Worm (Caenorhabditis elegans) whole organism, L1 larva: ENCODE results near the gene R102.4.

Source experiments
- C34B4.2 ChIP-seq: sonication (generic microtip); optimal IDR thresholded peaks from 2 replicates; lab custom pipeline; 2017; ENCODE audit warnings: mild to moderate bottlenecking, missing genetic modification characterization, missing compliant biosample characterization
- F16B12.6 ChIP-seq: fragments of 150-350 bp; optimal IDR thresholded peaks from 2 replicates; lab custom pipeline; 2014; ENCODE audit warnings: missing biosample characterization, missing genetic modification characterization
- aly-2 ChIP-seq: fragments of 150-350 bp; optimal IDR thresholded peaks from 2 replicates; lab custom pipeline; 2014; ENCODE audit warnings: missing biosample characterization, missing genetic modification characterization
- ama-1 ChIP-seq: fragments of 150-350 bp; optimal IDR thresholded peaks from 2 replicates; lab custom pipeline; 2014
- blmp-1 ChIP-seq: fragments of 150-350 bp; optimal IDR thresholded peaks from 2 replicates; lab custom pipeline; 2014; ENCODE audit warnings: missing biosample characterization, missing genetic modification characterization
- ceh-8 ChIP-seq: fragments of 200-800 bp; sonication (Bioruptor generic); optimal IDR thresholded peaks from 2 replicates; lab custom pipeline; 2018; ENCODE audit warnings: mild to moderate bottlenecking, missing genetic modification characterization, moderate library complexity, missing compliant biosample characterization
- ces-1 ChIP-seq: fragments of 150-350 bp; optimal IDR thresholded peaks from 2 replicates; lab custom pipeline; 2014; ENCODE audit warnings: missing biosample characterization, missing genetic modification reagents, missing genetic modification characterization
- dsc-1 ChIP-seq: sonication (generic microtip); optimal IDR thresholded peaks from 2 replicates; lab custom pipeline; 2016; ENCODE audit warnings: mild to moderate bottlenecking, missing genetic modification characterization, missing compliant biosample characterization
- efl-1 ChIP-seq, 4 experiments: fragments of 150-350 bp; optimal IDR thresholded peaks in 3 of 4; peaks in 1 of 4; 1 replicate in 1 of 4; 2 replicates in 3 of 4; lab custom pipeline; 2014; ENCODE audit warnings: missing biosample characterization in 2 of 4, missing genetic modification characterization in 2 of 4, missing genetic modification reagents in 2 of 4
- egl-13 ChIP-seq: sonication (generic microtip); optimal IDR thresholded peaks from 2 replicates; lab custom pipeline; 2016; ENCODE audit warnings: missing genotype, missing genetic modification reagents, missing genetic modification characterization, missing compliant biosample characterization
- egl-27 ChIP-seq, 2 experiments: fragments of 150-350 bp in 1 of 2; sonication (generic microtip); optimal IDR thresholded peaks; 3 replicates each; lab custom pipeline; 2017 to 2018; ENCODE audit warnings: missing biosample characterization in 2 of 2, missing genetic modification characterization in 2 of 2, missing genetic modification reagents in 2 of 2
- fkh-10 ChIP-seq: sonication (generic microtip); optimal IDR thresholded peaks from 2 replicates; lab custom pipeline; 2017; ENCODE audit warnings: missing biosample characterization, missing genetic modification reagents, missing genetic modification characterization
- fkh-8 ChIP-seq: sonication (generic microtip); optimal IDR thresholded peaks from 2 replicates; lab custom pipeline; 2016; ENCODE audit warnings: mild to moderate bottlenecking, missing genetic modification characterization, missing compliant biosample characterization
- fos-1 ChIP-seq: fragments of 150-350 bp; optimal IDR thresholded peaks from 2 replicates; lab custom pipeline; 2014; ENCODE audit warnings: missing biosample characterization, missing genetic modification characterization
- hlh-17 ChIP-seq: fragments of 200-800 bp; sonication (Bioruptor generic); optimal IDR thresholded peaks from 2 replicates; lab custom pipeline; 2018; ENCODE audit warnings: missing genetic modification characterization, mild to moderate bottlenecking, missing compliant biosample characterization, moderate library complexity, borderline replicate concordance
- hpl-2 ChIP-seq: fragments of 150-350 bp; optimal IDR thresholded peaks from 2 replicates; lab custom pipeline; 2014; ENCODE audit warnings: missing biosample characterization, missing genetic modification reagents, missing genetic modification characterization
- isw-1 ChIP-seq: fragments of 200-800 bp; sonication (Bioruptor generic); IDR thresholded peaks from 2 replicates; pipeline ENCODE4 v1.3.6; 2022; ENCODE audit warnings: missing genetic modification characterization, missing compliant biosample characterization
- mab-9 ChIP-seq: fragments of 200-800 bp; sonication (Bioruptor generic); IDR thresholded peaks from 2 replicates; pipeline ENCODE4 v1.3.6; 2022; ENCODE audit warnings: missing genetic modification reagents, missing genetic modification characterization, missing compliant biosample characterization
- nhr-20 ChIP-seq: sonication (generic microtip); optimal IDR thresholded peaks from 2 replicates; lab custom pipeline; 2016; ENCODE audit warnings: mild to moderate bottlenecking, missing genetic modification characterization, missing compliant biosample characterization
- nhr-47 ChIP-seq: sonication (generic microtip); optimal IDR thresholded peaks from 2 replicates; lab custom pipeline; 2016; ENCODE audit warnings: mild to moderate bottlenecking, missing genetic modification characterization, moderate library complexity, missing compliant biosample characterization
- nhr-77 ChIP-seq: fragments of 150-350 bp; optimal IDR thresholded peaks from 2 replicates; lab custom pipeline; 2014; ENCODE audit warnings: missing biosample characterization, missing genetic modification characterization
- pag-3 ChIP-seq: sonication (generic microtip); optimal IDR thresholded peaks from 2 replicates; lab custom pipeline; 2017; ENCODE audit warnings: missing genetic modification characterization, mild to moderate bottlenecking, missing compliant biosample characterization, antibody characterized with exemption, borderline replicate concordance; ENCODE audit not compliant: insufficient read depth
- pax-3 ChIP-seq: fragments of 200-800 bp; sonication (Bioruptor generic); optimal IDR thresholded peaks from 2 replicates; lab custom pipeline; 2018; ENCODE audit warnings: mild to moderate bottlenecking, missing genetic modification characterization, moderate library complexity, missing compliant biosample characterization
- rnt-1 ChIP-seq: sonication (generic microtip); optimal IDR thresholded peaks from 2 replicates; lab custom pipeline; 2016; ENCODE audit warnings: mild to moderate bottlenecking, missing genetic modification characterization, moderate library complexity, missing compliant biosample characterization
- tlp-1 ChIP-seq: fragments of 150-350 bp; optimal IDR thresholded peaks from 2 replicates; lab custom pipeline; 2014; ENCODE audit warnings: missing biosample characterization, missing genetic modification characterization
- unc-30 ChIP-seq: sonication (generic microtip); optimal IDR thresholded peaks from 2 replicates; lab custom pipeline; 2017; ENCODE audit warnings: missing biosample characterization, missing genetic modification characterization
- unc-86 ChIP-seq: sonication (generic microtip); optimal IDR thresholded peaks from 2 replicates; lab custom pipeline; 2016; ENCODE audit warnings: missing genetic modification characterization, missing compliant biosample characterization
- unc-98 ChIP-seq: fragments of 200-800 bp; sonication (Bioruptor generic); IDR thresholded peaks from 2 replicates; pipeline ENCODE4 v1.3.6; 2022; ENCODE audit warnings: missing genetic modification characterization, missing compliant biosample characterization
- vab-15 ChIP-seq: sonication (generic microtip); optimal IDR thresholded peaks from 2 replicates; lab custom pipeline; 2017; ENCODE audit warnings: missing genotype, mild to moderate bottlenecking, missing genetic modification characterization, missing compliant biosample characterization
- xbp-1 ChIP-seq: sonication (generic microtip); optimal IDR thresholded peaks from 2 replicates; lab custom pipeline; 2016; ENCODE audit warnings: missing genetic modification characterization, missing compliant biosample characterization

R102.4 gene

ce11 chrIV:10734527-10735436 lies 39.7 kb upstream of the R102.4 start, which contains the start of the genes orc-5 and cyb-1 (continued):
- TF ChIP-seq ama-1 (no peak), F16B12.6 (tag; lab: Kevin White, UChicago) (peak; percentile 41), hpl-2 (no peak), unc-98 (GFP tag; lab: Robert Waterston, UW) (no peak), fkh-10 (GFP tag; lab: Kevin White, UChicago) (peak; percentile 17), aly-2 (tag; lab: Kevin White, UChicago) (peak; percentile 54), isw-1 (peak; percentile 76), ces-1 (GFP tag; lab: Kevin White, UChicago) (no peak), C34B4.2 (no peak), nhr-47 (peak; percentile 88), mab-9 (GFP tag; lab: Robert Waterston, UW) (no peak), nhr-77 (tag; lab: Kevin White, UChicago) (peak; percentile 51), blmp-1 (peak; percentile 87), unc-86 (tag; lab: Kevin White, UChicago) (peak; percentile 71), egl-13 (tag; lab: Kevin White, UChicago) (peak; percentile 20)

DNA sequence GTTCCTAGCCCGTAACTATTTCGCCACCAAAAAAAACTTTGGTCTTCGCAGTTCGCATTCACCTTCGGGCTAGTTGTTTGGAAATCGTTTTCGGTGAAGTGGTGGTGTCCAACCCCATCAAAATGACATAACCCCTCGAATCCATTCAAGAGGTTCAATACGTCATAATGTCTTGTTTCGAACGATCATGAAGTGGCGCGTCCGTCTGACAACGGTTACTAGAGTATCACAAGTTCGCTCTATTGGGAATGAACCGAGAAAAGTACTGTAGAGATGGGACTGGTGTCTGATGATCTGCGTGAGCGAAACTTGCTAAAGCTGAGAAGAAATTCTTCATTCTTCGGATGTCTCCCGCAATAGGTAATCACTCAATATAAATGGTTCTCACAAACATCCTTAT lies 32.6 kb upstream of the R102.4 start, which contains the start of gene ZC168.2:
TSS of gene ZC168.2 (plus strand) at position 301 of the 400 bp plus-strand sequence.
- TF ChIP-seq xbp-1 (tag; lab: Kevin White, UChicago) (no peak), hlh-17 (GFP tag; lab: Kevin White, UChicago) (no peak), efl-1 (optimal IDR thresholded peaks at IDR 0.05; lab: Kevin White, UChicago) (no peak), efl-1 (GFP tag; optimal IDR thresholded peaks at IDR 0.05 in 1 of 2; lab: Kevin White, UChicago) (peak in 1 of 2 experiments; percentile 83)

- TF ChIP-seq fkh-8 (tag; lab: Kevin White, UChicago) (peak; percentile 19), vab-15 (tag; lab: Kevin White, UChicago) (no peak), pax-3 (peak; percentile 67), dsc-1 (tag; lab: Kevin White, UChicago) (peak; percentile 84), unc-98 (GFP tag; lab: Robert Waterston, UW) (no peak)
Measured at ce11 chrIV:10718865-10719264, 23.8 kb upstream of the R102.4 start.

- TF ChIP-seq aly-2 (tag; lab: Kevin White, UChicago) (no peak), blmp-1 (peak; percentile 51)
Measured at ce11 chrIV:10718075-10718474, 23.0 kb upstream of the R102.4 start.

ce11 chrIV:10716348-10716747 lies 21.2 kb upstream of the R102.4 start, which contains the start of gene ncx-3:
ncx-3 (plus strand) TSS chrIV:10716648.
- no peak for TF ChIP-seq egl-27 (tag; optimal IDR thresholded peaks at IDR 0.05; lab: Kevin White, UChicago)
- no peak for TF ChIP-seq rnt-1 (tag; lab: Kevin White, UChicago)
- TF ChIP-seq unc-30 (tag; lab: Kevin White, UChicago) = no peak
- TF ChIP-seq pag-3 (tag; lab: Kevin White, UChicago) = no peak
- TF ChIP-seq dsc-1 (tag; lab: Kevin White, UChicago) = no peak
- TF ChIP-seq fos-1 (tag; lab: Kevin White, UChicago) = no peak
- TF ChIP-seq egl-13 (tag; lab: Kevin White, UChicago) = no peak
- TF ChIP-seq C34B4.2 = no peak
- TF ChIP-seq nhr-20 (tag; lab: Kevin White, UChicago) = no peak
- TF ChIP-seq fkh-10 (GFP tag; lab: Kevin White, UChicago) = no peak
- TF ChIP-seq ces-1 (GFP tag; lab: Kevin White, UChicago) = no peak
- TF ChIP-seq ceh-8 (GFP tag; lab: Kevin White, UChicago) = no peak
- TF ChIP-seq tlp-1 (tag; lab: Kevin White, UChicago) = no peak
